Worm (Caenorhabditis elegans) whole organism, L3 larva: Measurements from ENCODE around the gene H12D21.6.
A peak's percentile ranks its signal among the peaks of the same experiment; 100 is the strongest.
"Not testable (repeated sequence)": the region's sequence is repeated elsewhere in the genome, so short reads cannot be mapped to it uniquely, and the experiment has no call there.

Experiments used
- R02D3.7 ChIP-seq: fragments of 150-350 bp; optimal IDR thresholded peaks from 2 replicates; lab custom pipeline; 2014; ENCODE audit warnings: missing biosample characterization, missing genetic modification characterization
- ZK546.5 ChIP-seq: sonication (generic microtip); optimal IDR thresholded peaks from 2 replicates; lab custom pipeline; 2017; ENCODE audit warnings: missing biosample characterization, missing genetic modification characterization
- ceh-28 ChIP-seq: fragments of 150-350 bp; optimal IDR thresholded peaks from 2 replicates; lab custom pipeline; 2014; ENCODE audit warnings: missing biosample characterization, missing genetic modification reagents, missing genetic modification characterization
- ceh-9 ChIP-seq: sonication (generic microtip); optimal IDR thresholded peaks from 2 replicates; lab custom pipeline; 2018; ENCODE audit warnings: missing biosample characterization, missing genetic modification characterization
- egl-27 ChIP-seq: sonication (generic microtip); optimal IDR thresholded peaks from 4 replicates; lab custom pipeline; 2017; ENCODE audit warnings: missing biosample characterization, missing genetic modification reagents, missing genetic modification characterization
- egl-5 ChIP-seq: fragments of 150-350 bp; optimal IDR thresholded peaks from 2 replicates; lab custom pipeline; 2017; ENCODE audit warnings: missing biosample characterization, missing genetic modification reagents, missing genetic modification characterization, inconsistent platforms
- elt-2 ChIP-seq: sonication (generic microtip); optimal IDR thresholded peaks from 2 replicates; lab custom pipeline; 2016; ENCODE audit warnings: missing genetic modification reagents, mild to moderate bottlenecking, missing genetic modification characterization, missing compliant biosample characterization
- elt-3 ChIP-seq, 3 experiments: fragments of 150-350 bp in 1 of 3; sonication (generic microtip) in 2 of 3; optimal IDR thresholded peaks; 2 replicates in 2 of 3; 4 replicates in 1 of 3; lab custom pipeline; 2014 to 2017; ENCODE audit warnings: missing biosample characterization in 3 of 3, missing genetic modification characterization in 3 of 3
- fkh-10 ChIP-seq: sonication (generic microtip); optimal IDR thresholded peaks from 2 replicates; lab custom pipeline; 2017; ENCODE audit warnings: missing biosample characterization, missing genetic modification reagents, missing genetic modification characterization
- fkh-2 ChIP-seq: fragments of 150-350 bp; optimal IDR thresholded peaks from 2 replicates; lab custom pipeline; 2014; ENCODE audit warnings: missing biosample characterization, missing genetic modification reagents, missing genetic modification characterization
- fos-1 ChIP-seq: fragments of 150-350 bp; optimal IDR thresholded peaks from 2 replicates; lab custom pipeline; 2014; ENCODE audit warnings: missing biosample characterization, missing genetic modification characterization
- hmg-11 ChIP-seq: sonication (generic microtip); optimal IDR thresholded peaks from 2 replicates; lab custom pipeline; 2016; ENCODE audit warnings: missing genetic modification characterization, missing compliant biosample characterization
- jun-1 ChIP-seq: fragments of 150-350 bp; optimal IDR thresholded peaks from 2 replicates; lab custom pipeline; 2014; ENCODE audit warnings: missing biosample characterization, missing genetic modification reagents, missing genetic modification characterization
- lin-15B ChIP-seq: fragments of 150-350 bp; optimal IDR thresholded peaks from 2 replicates; lab custom pipeline; 2014; ENCODE audit warnings: missing biosample characterization, missing genetic modification characterization
- lin-39 ChIP-seq: fragments of 150-350 bp; optimal IDR thresholded peaks from 2 replicates; lab custom pipeline; 2018; ENCODE audit warnings: missing biosample characterization, missing genetic modification reagents, missing genetic modification characterization
- mml-1 ChIP-seq: fragments of 150-350 bp; sonication (generic microtip); optimal IDR thresholded peaks from 3 replicates; lab custom pipeline; 2014; ENCODE audit warnings: missing biosample characterization, missing genetic modification characterization
- nfya-1 ChIP-seq: sonication (generic microtip); optimal IDR thresholded peaks from 2 replicates; lab custom pipeline; 2017; ENCODE audit warnings: missing genetic modification characterization, mild to moderate bottlenecking, missing compliant biosample characterization, antibody characterized with exemption, moderate library complexity; ENCODE audit not compliant: insufficient read depth
- nhr-11 ChIP-seq: fragments of 150-350 bp; optimal IDR thresholded peaks from 2 replicates; lab custom pipeline; 2014; ENCODE audit warnings: missing biosample characterization, missing genetic modification characterization
- nhr-12 ChIP-seq: fragments of 150-350 bp; optimal IDR thresholded peaks from 2 replicates; lab custom pipeline; 2014; ENCODE audit warnings: missing biosample characterization, missing genetic modification characterization
- nhr-23 ChIP-seq: fragments of 150-350 bp; optimal IDR thresholded peaks from 2 replicates; lab custom pipeline; 2014; ENCODE audit warnings: missing biosample characterization, missing genetic modification reagents, missing genetic modification characterization
- nhr-237 ChIP-seq: fragments of 150-350 bp; optimal IDR thresholded peaks from 2 replicates; lab custom pipeline; 2014; ENCODE audit warnings: missing biosample characterization, missing genetic modification characterization
- nhr-28 ChIP-seq: fragments of 150-350 bp; optimal IDR thresholded peaks from 2 replicates; lab custom pipeline; 2014; ENCODE audit warnings: missing biosample characterization, missing genetic modification characterization
- nhr-67 ChIP-seq: fragments of 150-350 bp; optimal IDR thresholded peaks from 2 replicates; lab custom pipeline; 2014; ENCODE audit warnings: missing biosample characterization, missing genetic modification characterization
- nhr-76 ChIP-seq: fragments of 150-350 bp; sonication (generic microtip); optimal IDR thresholded peaks from 5 replicates; lab custom pipeline; 2014; ENCODE audit warnings: missing biosample characterization, missing genetic modification characterization
- pha-4 ChIP-seq: fragments of 150-350 bp; optimal IDR thresholded peaks from 2 replicates; lab custom pipeline; 2014; ENCODE audit warnings: missing biosample characterization, missing genetic modification reagents, missing genetic modification characterization
- pqm-1 ChIP-seq: fragments of 150-350 bp; optimal IDR thresholded peaks from 2 replicates; lab custom pipeline; 2017; ENCODE audit warnings: missing biosample characterization, missing genetic modification characterization, inconsistent platforms
- sea-2 ChIP-seq: fragments of 150-350 bp; sonication (generic microtip); optimal IDR thresholded peaks from 4 replicates; lab custom pipeline; 2014; ENCODE audit warnings: missing biosample characterization, missing genetic modification reagents, missing genetic modification characterization
- skn-1 ChIP-seq: fragments of 150-350 bp; optimal IDR thresholded peaks from 2 replicates; lab custom pipeline; 2014; ENCODE audit warnings: missing biosample characterization, missing genetic modification characterization
- snpc-4 ChIP-seq: fragments of 150-350 bp; optimal IDR thresholded peaks from 2 replicates; lab custom pipeline; 2014; ENCODE audit warnings: missing biosample characterization, missing genetic modification characterization
- tbx-2 ChIP-seq: sonication (generic microtip); optimal IDR thresholded peaks from 2 replicates; lab custom pipeline; 2016; ENCODE audit warnings: mild to moderate bottlenecking, missing genetic modification characterization, missing compliant biosample characterization
- unc-39 ChIP-seq: sonication (generic microtip); optimal IDR thresholded peaks from 4 replicates; lab custom pipeline; 2017; ENCODE audit warnings: missing biosample characterization, missing genetic modification characterization
- ztf-4 ChIP-seq: fragments of 150-350 bp; optimal IDR thresholded peaks from 2 replicates; lab custom pipeline; 2014; ENCODE audit warnings: missing biosample characterization, missing genetic modification characterization

Gene H12D21.6

DNA sequence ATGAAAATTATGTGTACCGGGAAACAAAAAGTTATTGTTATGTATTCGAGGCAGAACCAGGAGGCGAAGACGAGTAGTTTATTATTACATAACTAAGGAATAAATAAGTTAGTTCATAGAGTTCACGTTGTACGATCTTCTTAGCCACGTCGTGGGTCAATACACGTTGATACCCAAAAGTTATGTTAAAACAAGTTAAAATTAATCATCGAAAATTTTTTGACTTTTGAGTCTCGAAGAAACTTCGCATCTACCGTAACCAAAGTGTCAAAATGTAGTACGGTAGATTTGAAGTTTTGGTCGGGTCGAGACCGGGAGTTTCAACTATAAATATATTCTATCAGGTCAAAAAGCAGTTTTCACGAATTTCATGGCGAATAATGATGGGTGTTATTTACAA lies 20.9 kb downstream of the H12D21.6 start, which contains the start of gene ZC412.10:
Gene ZC412.10, minus strand, starts transcription at position 101 of the 400 bp plus-strand sequence.
- TF ChIP-seq mml-1, nhr-237, lin-15B (tag; lab: Kevin White, UChicago): not testable (repeated sequence)

DNA sequence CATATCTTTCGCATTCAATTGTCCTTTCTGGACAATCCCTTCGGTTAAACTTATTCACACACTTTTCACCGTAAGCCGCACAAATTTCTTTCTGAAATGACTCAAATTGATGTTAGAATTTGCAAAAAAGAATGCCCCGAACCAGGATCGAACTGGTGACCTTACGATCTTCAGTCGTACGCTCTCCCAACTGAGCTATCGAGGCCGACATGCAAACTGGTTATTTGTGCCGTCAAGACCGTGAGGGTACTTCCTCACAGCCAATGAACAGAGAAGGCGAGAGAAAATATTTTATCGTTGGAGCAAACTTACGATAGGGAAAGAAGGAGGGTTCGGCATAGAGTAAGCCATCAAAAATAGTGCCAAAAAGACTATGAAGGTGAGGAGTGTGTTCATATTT lies 21.4 kb downstream of the H12D21.6 start:
- TF ChIP-seq R02D3.7 (tag; lab: Kevin White, UChicago): no peak
- TF ChIP-seq lin-15B (tag; lab: Kevin White, UChicago): peak; percentile 17
- peak; percentile 98 for TF ChIP-seq snpc-4 (tag; lab: Kevin White, UChicago)
- no peak for TF ChIP-seq ceh-9 (tag; lab: Kevin White, UChicago)
- TF ChIP-seq elt-3 (tag; optimal IDR thresholded peaks at IDR 0.05; lab: Kevin White, UChicago): peak in 1 of 3 experiments; percentile 3
- peak; percentile 31 for TF ChIP-seq nfya-1 (tag; lab: Kevin White, UChicago)
- peak; percentile 16 for TF ChIP-seq tbx-2 (tag; lab: Kevin White, UChicago)
- TF ChIP-seq nhr-23 (tag; lab: Kevin White, UChicago): peak; percentile 3
- no peak for TF ChIP-seq skn-1 (tag; lab: Kevin White, UChicago)
- peak; percentile 0 for TF ChIP-seq elt-2 (tag; lab: Kevin White, UChicago)

DNA sequence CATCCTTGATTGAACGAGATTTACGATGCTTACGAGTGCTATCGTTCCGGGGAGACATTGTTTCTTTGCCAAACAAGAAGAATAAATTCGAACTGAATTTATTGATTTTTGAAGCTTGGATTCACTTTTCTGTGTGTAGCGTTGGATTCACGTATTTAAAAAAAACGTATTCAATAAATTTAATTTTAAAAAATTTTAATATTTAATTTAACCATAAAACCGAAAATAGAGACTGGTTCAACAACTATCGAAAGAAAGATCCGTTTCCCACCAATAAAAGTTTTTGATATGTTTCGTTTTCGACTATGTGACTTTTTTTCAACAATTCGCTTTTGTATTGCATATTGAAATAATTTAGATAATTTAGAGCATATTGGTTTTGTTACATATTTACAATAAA lies 22.3 kb downstream of the H12D21.6 start, which contains the start of gene ZC412.5:
Gene ZC412.5, minus strand, starts transcription at position 101 of the 400 bp plus-strand sequence.
- TF ChIP-seq egl-27 (tag; lab: Kevin White, UChicago) (no peak), pqm-1 (tag; lab: Kevin White, UChicago) (no peak), ceh-28 (tag; lab: Kevin White, UChicago) (no peak), ztf-4 (tag; lab: Kevin White, UChicago) (no peak), hmg-11 (tag; lab: Kevin White, UChicago) (no peak), nhr-23 (tag; lab: Kevin White, UChicago) (no peak), egl-5 (tag; lab: Kevin White, UChicago) (no peak), ceh-9 (tag; lab: Kevin White, UChicago) (no peak), lin-39 (tag; lab: Kevin White, UChicago) (no peak), nhr-237 (tag; lab: Kevin White, UChicago) (no peak), nhr-12 (tag; lab: Kevin White, UChicago) (no peak), mml-1 (tag; lab: Kevin White, UChicago) (no peak), nhr-67 (tag; lab: Kevin White, UChicago) (no peak), elt-2 (tag; lab: Kevin White, UChicago) (no peak), pha-4 (tag; lab: Kevin White, UChicago) (no peak)

ce11 chrV:14871365-14871764 lies 26.3 kb downstream of the H12D21.6 start, which contains the start of gene ZC412.3:
TSS of gene ZC412.3 (minus strand) at chrV:14871547.
- TF ChIP-seq lin-39 (tag; lab: Kevin White, UChicago): peak; percentile 55
- TF ChIP-seq unc-39 (tag; lab: Kevin White, UChicago): no peak
- TF ChIP-seq, all 47 proteins: peak for 1

DNA sequence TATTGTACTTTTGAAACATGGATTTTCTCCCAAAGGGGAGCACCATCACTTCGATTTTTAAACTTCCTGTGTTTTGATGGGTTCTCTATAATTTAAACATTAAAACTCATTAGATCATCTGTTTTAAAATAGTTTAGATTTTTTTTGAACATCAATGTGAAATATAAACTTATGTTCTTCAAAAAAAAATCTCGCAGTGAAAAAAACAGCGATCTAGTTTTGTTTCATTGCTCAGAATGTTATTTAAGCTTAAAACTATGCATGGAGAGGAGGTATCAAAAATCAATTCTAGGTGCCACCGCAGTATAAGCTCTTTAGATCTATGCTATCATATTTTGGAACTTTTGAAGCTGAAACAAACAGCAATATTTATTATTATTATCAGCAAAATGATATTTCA lies 29.4 kb downstream of the H12D21.6 start, which contains the start of gene gcy-14:
Gene gcy-14, minus strand, starts transcription at position 101 of the 400 bp plus-strand sequence.
- TF ChIP-seq nhr-11 (no peak), nhr-23 (tag; lab: Kevin White, UChicago) (no peak), sea-2 (no peak), fkh-2 (tag; lab: Kevin White, UChicago) (no peak), tbx-2 (tag; lab: Kevin White, UChicago) (no peak), nhr-76 (no peak)

DNA sequence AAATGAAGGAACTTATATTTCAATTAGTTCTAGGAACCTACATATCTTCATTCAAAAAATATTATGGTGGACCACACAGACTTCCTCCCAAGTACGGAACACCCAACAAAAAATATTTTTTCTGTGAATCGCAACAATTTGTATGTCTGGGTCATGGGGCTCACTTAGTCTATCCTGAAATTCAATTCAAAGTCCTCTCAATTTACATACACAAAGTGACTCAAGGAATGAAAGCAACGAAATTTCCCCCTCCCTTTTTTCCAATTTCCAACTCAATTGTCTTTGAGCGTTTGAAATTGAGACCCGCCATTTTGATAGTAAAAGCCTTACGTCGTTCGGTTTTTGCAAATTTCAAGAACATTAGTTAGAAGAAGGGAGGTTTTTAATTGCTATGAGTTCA lies 38.3 kb downstream of the H12D21.6 start:
- TF ChIP-seq fos-1 (no peak), nhr-28 (tag; lab: Kevin White, UChicago) (no peak), nfya-1 (tag; lab: Kevin White, UChicago) (no peak), fkh-10 (GFP tag; lab: Kevin White, UChicago) (peak; percentile 76), jun-1 (tag; lab: Kevin White, UChicago) (no peak), ZK546.5 (tag; lab: Kevin White, UChicago) (no peak)
